Fruit fly (Drosophila melanogaster) whole organism, embryonic: ENCODE data around the gene CHOp24.

Source experiments
- Antp ChIP-seq: fragments of 200-800 bp; sonication (Bioruptor generic); optimal IDR thresholded peaks from 3 replicates; lab custom pipeline; 2016; ENCODE audit warnings: missing biosample characterization, missing genetic modification characterization
- Awh ChIP-seq: fragments of 200-800 bp; sonication (Bioruptor generic); IDR thresholded peaks from 2 replicates; pipeline ENCODE4, ENCODE4 v1.3.6; 2022; ENCODE audit warnings: missing biosample characterization, missing genetic modification characterization
- Bgb ChIP-seq: fragments of 200-800 bp; sonication (Bioruptor generic); IDR thresholded peaks from 2 replicates; pipeline ENCODE4 v1.3.6; 2022; ENCODE audit warnings: missing biosample characterization, missing genetic modification characterization; ENCODE audit not compliant: partially characterized antibody
- CG10274 ChIP-seq: fragments of 200-800 bp; sonication (Bioruptor generic); optimal IDR thresholded peaks from 3 replicates; lab custom pipeline; 2017; ENCODE audit warnings: missing biosample characterization, mild to moderate bottlenecking, missing genetic modification characterization
- CG10431 ChIP-seq: fragments of 200-800 bp; sonication (Bioruptor generic); optimal IDR thresholded peaks from 3 replicates; lab custom pipeline; 2018; ENCODE audit warnings: missing biosample characterization, mild to moderate bottlenecking, missing genetic modification characterization
- CG10543 ChIP-seq: fragments of 200-800 bp; sonication (Bioruptor generic); optimal IDR thresholded peaks from 3 replicates; lab custom pipeline; 2017; ENCODE audit warnings: missing biosample characterization, mild to moderate bottlenecking, missing genetic modification characterization, moderate library complexity
- CG11695 ChIP-seq: fragments of 200-800 bp; sonication (Bioruptor generic); IDR thresholded peaks from 3 replicates; pipeline ENCODE4 v1.3.6; 2022; ENCODE audit warnings: missing biosample characterization, missing genetic modification characterization
- CG12942 ChIP-seq: fragments of 200-800 bp; sonication (Bioruptor generic); optimal IDR thresholded peaks from 3 replicates; lab custom pipeline; 2016; ENCODE audit warnings: missing biosample characterization, missing genetic modification characterization
- CG13123 ChIP-seq: fragments of 200-800 bp; sonication (Bioruptor generic); optimal IDR thresholded peaks from 2 replicates; lab custom pipeline; 2016; ENCODE audit warnings: missing biosample characterization, missing genetic modification characterization
- CG14441 ChIP-seq: fragments of 200-800 bp; sonication (Bioruptor generic); IDR thresholded peaks from 2 replicates; pipeline ENCODE4 v1.3.6; 2022; ENCODE audit warnings: missing biosample characterization, missing genetic modification characterization
- CG14710 ChIP-seq: fragments of 200-800 bp; sonication (Bioruptor generic); optimal IDR thresholded peaks from 3 replicates; lab custom pipeline; 2019; ENCODE audit warnings: missing biosample characterization, mild to moderate bottlenecking, missing genetic modification characterization, moderate library complexity
- CG1602 ChIP-seq: fragments of 200-800 bp; sonication (Bioruptor generic); optimal IDR thresholded peaks from 3 replicates; lab custom pipeline; 2016; ENCODE audit warnings: missing biosample characterization, missing genetic modification characterization
- CG16779 ChIP-seq: fragments of 200-800 bp; sonication (Bioruptor generic); IDR thresholded peaks from 2 replicates; pipeline ENCODE4 v1.3.6; 2022; ENCODE audit warnings: missing biosample characterization, missing genetic modification characterization
- CG17612 ChIP-seq: fragments of 200-800 bp; sonication (Bioruptor generic); IDR thresholded peaks from 2 replicates; pipeline ENCODE4 v1.3.6; 2022; ENCODE audit warnings: missing biosample characterization, missing genetic modification characterization
- CG2889 ChIP-seq: fragments of 200-800 bp; sonication (Bioruptor generic); IDR thresholded peaks from 3 replicates; pipeline ENCODE4 v1.3.6; 2022; ENCODE audit warnings: missing biosample characterization, missing genetic modification characterization
- CG31224 ChIP-seq: fragments of 200-800 bp; sonication (Bioruptor generic); IDR thresholded peaks from 2 replicates; pipeline ENCODE4 v1.3.6; 2022; ENCODE audit warnings: missing biosample characterization, missing genetic modification characterization
- CG31365 ChIP-seq: fragments of 200-800 bp; sonication (Bioruptor generic); optimal IDR thresholded peaks from 2 replicates; lab custom pipeline; 2018; ENCODE audit warnings: missing biosample characterization, mild to moderate bottlenecking, missing genetic modification characterization
- CG32767 ChIP-seq: fragments of 200-800 bp; sonication (Bioruptor generic); IDR thresholded peaks from 2 replicates; pipeline ENCODE4 v1.3.6; 2022; ENCODE audit warnings: missing biosample characterization, missing genetic modification characterization
- CG6175 ChIP-seq: fragments of 200-800 bp; sonication (Bioruptor generic); IDR thresholded peaks from 3 replicates; pipeline ENCODE4 v1.3.6; 2022; ENCODE audit warnings: missing biosample characterization, missing genetic modification characterization
- CG7928 ChIP-seq: fragments of 200-800 bp; sonication (Bioruptor generic); optimal IDR thresholded peaks from 2 replicates; lab custom pipeline; 2017; ENCODE audit warnings: missing biosample characterization, mild to moderate bottlenecking, missing genetic modification characterization
- CG8281 ChIP-seq: fragments of 200-800 bp; sonication (Bioruptor generic); optimal IDR thresholded peaks from 2 replicates; lab custom pipeline; 2018; ENCODE audit warnings: missing biosample characterization, mild to moderate bottlenecking, missing genetic modification characterization, moderate library complexity
- CG8765 ChIP-seq: fragments of 200-800 bp; sonication (Bioruptor generic); IDR thresholded peaks from 2 replicates; pipeline ENCODE4 v1.3.6; 2022; ENCODE audit warnings: missing biosample characterization, missing genetic modification characterization
- CG9797 ChIP-seq: fragments of 200-800 bp; sonication (Bioruptor generic); optimal IDR thresholded peaks from 3 replicates; lab custom pipeline; 2018; ENCODE audit warnings: missing biosample characterization, mild to moderate bottlenecking, missing genetic modification characterization
- Dad ChIP-seq: fragments of 200-800 bp; sonication (Bioruptor generic); optimal IDR thresholded peaks from 3 replicates; lab custom pipeline; 2016; ENCODE audit warnings: missing biosample characterization, missing genetic modification characterization
- Doc2 ChIP-seq: fragments of 200-800 bp; sonication (Bioruptor generic); IDR thresholded peaks from 2 replicates; pipeline ENCODE4 v1.3.6; 2022; ENCODE audit warnings: missing biosample characterization, missing genetic modification characterization
- Drgx ChIP-seq: fragments of 200-800 bp; sonication (Bioruptor generic); IDR thresholded peaks from 2 replicates; pipeline ENCODE4 v1.3.6; 2022; ENCODE audit warnings: missing biosample characterization, missing genetic modification characterization
- Meics ChIP-seq: fragments of 200-800 bp; sonication (Bioruptor generic); optimal IDR thresholded peaks from 2 replicates; lab custom pipeline; 2017; ENCODE audit warnings: missing biosample characterization, mild to moderate bottlenecking, missing genetic modification characterization
- NC2β ChIP-seq: fragments of 200-800 bp; sonication (Bioruptor generic); optimal IDR thresholded peaks from 2 replicates; lab custom pipeline; 2016; ENCODE audit warnings: missing biosample characterization, missing genetic modification characterization
- Oaz ChIP-seq: fragments of 200-800 bp; sonication (Bioruptor generic); IDR thresholded peaks from 2 replicates; pipeline ENCODE4 v1.3.6; 2022; ENCODE audit warnings: missing biosample characterization, missing genetic modification characterization
- Opbp ChIP-seq: fragments of 200-800 bp; sonication (Bioruptor generic); IDR thresholded peaks from 3 replicates; pipeline ENCODE4 v1.3.6; 2022; ENCODE audit warnings: missing biosample characterization, missing genetic modification characterization; ENCODE audit not compliant: partially characterized antibody
- Ravus ChIP-seq: fragments of 200-800 bp; sonication (Bioruptor generic); IDR thresholded peaks from 2 replicates; pipeline ENCODE4 v1.3.6; 2022; ENCODE audit warnings: missing biosample characterization, missing genetic modification characterization
- Ssrp ChIP-seq: fragments of 200-800 bp; sonication (Bioruptor generic); optimal IDR thresholded peaks from 2 replicates; lab custom pipeline; 2018; ENCODE audit warnings: missing biosample characterization, mild to moderate bottlenecking, missing genetic modification characterization, moderate library complexity
- ash1 ChIP-seq: fragments of 200-800 bp; sonication (Bioruptor generic); optimal IDR thresholded peaks from 2 replicates; lab custom pipeline; 2018; ENCODE audit warnings: missing biosample characterization, mild to moderate bottlenecking, missing genetic modification characterization
- bowl ChIP-seq: fragments of 200-800 bp; sonication (Bioruptor generic); IDR thresholded peaks from 2 replicates; pipeline ENCODE4 v1.3.6; 2022; ENCODE audit warnings: missing biosample characterization, missing genetic modification characterization
- chinmo ChIP-seq: fragments of 200-800 bp; sonication (Bioruptor generic); IDR thresholded peaks from 4 replicates; pipeline ENCODE4 v1.3.6; 2022; ENCODE audit warnings: missing biosample characterization, missing genetic modification characterization; ENCODE audit not compliant: partially characterized antibody
- eve ChIP-seq, 2 experiments: fragments of >200 bp; optimal IDR thresholded peaks; 2 replicates each; lab custom pipeline; 2017; ENCODE audit warnings: missing biosample characterization in 2 of 2, missing genetic modification characterization in 2 of 2
- exex ChIP-seq: fragments of 200-800 bp; sonication (Bioruptor generic); optimal IDR thresholded peaks from 4 replicates; lab custom pipeline; 2018; ENCODE audit warnings: missing biosample characterization, mild to moderate bottlenecking, missing genetic modification characterization, moderate library complexity
- fru ChIP-seq: fragments of >200 bp; optimal IDR thresholded peaks from 2 replicates; lab custom pipeline; 2017
- gcm ChIP-seq: fragments of 200-800 bp; sonication (Bioruptor generic); optimal IDR thresholded peaks from 2 replicates; lab custom pipeline; 2019; ENCODE audit warnings: missing biosample characterization, mild to moderate bottlenecking, missing genetic modification characterization, moderate library complexity
- hkb ChIP-seq, 2 experiments: fragments of 200-800 bp in 1 of 2; fragments of >200 bp in 1 of 2; sonication (Bioruptor generic) in 1 of 2; IDR thresholded peaks in 1 of 2; optimal IDR thresholded peaks in 1 of 2; 2 replicates each; pipeline versions ENCODE4 v1.3.6 to Lab custom; 2017 to 2022; ENCODE audit warnings: missing biosample characterization in 1 of 2, missing genetic modification characterization in 1 of 2
- lilli ChIP-seq: fragments of 200-800 bp; sonication (Bioruptor generic); optimal IDR thresholded peaks from 3 replicates; lab custom pipeline; 2016; ENCODE audit warnings: missing biosample characterization, missing genetic modification characterization
- lmd ChIP-seq: fragments of 200-800 bp; sonication (Bioruptor generic); IDR thresholded peaks from 2 replicates; pipeline ENCODE4 v1.3.6; 2022; ENCODE audit warnings: missing biosample characterization, missing genetic modification characterization
- pzg ChIP-seq: fragments of 200-800 bp; sonication (Bioruptor generic); optimal IDR thresholded peaks from 3 replicates; lab custom pipeline; 2018; ENCODE audit warnings: missing biosample characterization, mild to moderate bottlenecking, missing genetic modification characterization, moderate library complexity
- row ChIP-seq: fragments of 200-800 bp; sonication (Bioruptor generic); IDR thresholded peaks from 3 replicates; pipeline ENCODE4 v1.3.6; 2022; ENCODE audit warnings: missing biosample characterization, missing genetic modification characterization
- salm ChIP-seq: fragments of 200-800 bp; sonication (Bioruptor generic); optimal IDR thresholded peaks from 2 replicates; lab custom pipeline; 2018; ENCODE audit warnings: missing biosample characterization, mild to moderate bottlenecking, missing genetic modification characterization
- sd ChIP-seq: fragments of 200-800 bp; sonication (Bioruptor generic); optimal IDR thresholded peaks from 3 replicates; lab custom pipeline; 2018; ENCODE audit warnings: missing biosample characterization, mild to moderate bottlenecking, missing genetic modification characterization, moderate library complexity
- slp2 ChIP-seq: fragments of 200-800 bp; sonication (Bioruptor generic); optimal IDR thresholded peaks from 2 replicates; lab custom pipeline; 2016; ENCODE audit warnings: missing biosample characterization, missing genetic modification characterization
- tgo ChIP-seq: fragments of 200-800 bp; sonication (Bioruptor generic); IDR thresholded peaks from 3 replicates; pipeline ENCODE4 v1.3.6; 2022; ENCODE audit warnings: missing biosample characterization, missing genetic modification characterization
- toy ChIP-seq: fragments of 200-800 bp; sonication (Bioruptor generic); IDR thresholded peaks from 2 replicates; pipeline ENCODE4 v1.3.6; 2022; ENCODE audit warnings: missing biosample characterization, missing genetic modification characterization
- vvl ChIP-seq: fragments of 200-800 bp; sonication (Bioruptor generic); IDR thresholded peaks from 2 replicates; pipeline ENCODE4 v1.3.6; 2022; ENCODE audit warnings: missing biosample characterization, missing genetic modification characterization
- wdn ChIP-seq: fragments of 200-800 bp; sonication (Bioruptor generic); IDR thresholded peaks from 2 replicates; pipeline ENCODE4 v1.3.6; 2022; ENCODE audit warnings: missing biosample characterization, missing genetic modification characterization
- z ChIP-seq: fragments of 200-800 bp; sonication (Bioruptor generic); IDR thresholded peaks from 3 replicates; pipeline ENCODE4 v1.3.6; 2022; ENCODE audit warnings: missing biosample characterization, missing genetic modification characterization

Gene CHOp24

DNA sequence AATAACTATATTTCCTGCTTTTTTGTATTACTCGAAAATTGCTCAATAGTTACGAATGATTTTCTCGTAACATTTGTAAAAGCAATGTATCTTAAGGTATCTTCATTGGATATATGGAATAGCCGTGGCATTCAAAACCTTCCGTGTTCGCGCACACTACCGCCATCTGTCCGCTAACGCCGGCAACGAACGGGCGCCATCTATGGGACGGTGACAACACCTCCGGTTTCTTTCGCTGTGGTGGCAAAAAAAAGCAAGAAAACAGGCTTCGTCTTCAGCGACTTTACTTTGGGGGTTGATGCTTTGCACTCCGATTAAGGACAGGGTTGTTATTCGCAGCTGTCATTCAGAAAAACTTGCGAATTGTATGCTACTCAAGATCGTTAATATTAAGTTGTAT, 33.6 kb upstream of the CHOp24 start (continued):
- TF ChIP-seq CG2889 (GFP tag; lab: Robert Waterston, UW) (0 out of 3 replicates have a peak, but pooled peaks have one; percentile 18), CG14441 (peak; percentile 61), CG6175 (GFP tag; lab: Robert Waterston, UW) (no peak), exex (tag; lab: Kevin White, UChicago) (no peak), NC2β (peak; percentile 71), CG17612 (GFP tag; lab: Robert Waterston, UW) (no peak), hkb (optimal IDR thresholded peaks at IDR 0.05; lab: Kevin White, UChicago) (no peak), hkb (GFP tag; IDR thresholded peaks at IDR 0.05; lab: Robert Waterston, UW) (no peak), Ravus (GFP tag; lab: Robert Waterston, UW) (no peak), CG8281 (tag; lab: Kevin White, UChicago) (peak; percentile 35), fru (lab: Kevin White, UChicago) (no peak), vvl (GFP tag; lab: Robert Waterston, UW) (peak; percentile 79), Dad (peak; percentile 28), toy (GFP tag; lab: Robert Waterston, UW) (0 out of 2 replicates have a peak, but pooled peaks have one; percentile 10), Antp (GFP tag; lab: Kevin White, UChicago) (peak; percentile 72), slp2 (GFP tag; lab: Kevin White, UChicago) (peak; percentile 4), bowl (GFP tag; lab: Robert Waterston, UW) (0 out of 2 replicates have a peak, but pooled peaks have one; percentile 14), CG1602 (GFP tag; lab: Kevin White, UChicago) (peak; percentile 54), CG14710 (tag; lab: Kevin White, UChicago) (peak; percentile 3), sd (tag; lab: Kevin White, UChicago) (no peak), row (GFP tag; lab: Robert Waterston, UW) (no peak), pzg (GFP tag; lab: Kevin White, UChicago) (no peak), wdn (GFP tag; lab: Robert Waterston, UW) (no peak), CG13123 (GFP tag; lab: Kevin White, UChicago) (no peak), lilli (GFP tag; lab: Kevin White, UChicago) (peak; percentile 12), z (no peak), Bgb (no peak), CG10543 (GFP tag; lab: Kevin White, UChicago) (peak; percentile 6), ash1 (GFP tag; lab: Kevin White, UChicago) (no peak), CG10431 (GFP tag; lab: Kevin White, UChicago) (peak; percentile 81), CG7928 (GFP tag; lab: Kevin White, UChicago) (no peak), Ssrp (tag; lab: Kevin White, UChicago) (peak; percentile 41), eve (GFP tag; optimal IDR thresholded peaks at IDR 0.05; lab: Kevin White, UChicago) (peak in 1 of 2 experiments; percentile 15), salm (tag; lab: Kevin White, UChicago) (no peak), CG31365 (tag; lab: Kevin White, UChicago) (no peak), CG31224 (GFP tag; lab: Robert Waterston, UW) (no peak), Meics (GFP tag; lab: Kevin White, UChicago) (peak; percentile 34), lmd (peak; percentile 47), chinmo (GFP tag; lab: Robert Waterston, UW) (no peak), CG16779 (GFP tag; lab: Robert Waterston, UW) (no peak), CG12942 (GFP tag; lab: Kevin White, UChicago) (no peak), Oaz (GFP tag; lab: Robert Waterston, UW) (peak; percentile 8; the same call in 1 of the 2 replicates), Awh (GFP tag; lab: Robert Waterston, UW) (peak; percentile 77), gcm (GFP tag; lab: Kevin White, UChicago) (peak; percentile 10), tgo (GFP tag; lab: Robert Waterston, UW) (peak; percentile 45; the same call in 2 of the 3 replicates), CG9797 (GFP tag; lab: Kevin White, UChicago) (no peak), Drgx (GFP tag; lab: Robert Waterston, UW) (no peak), CG10274 (GFP tag; lab: Kevin White, UChicago) (no peak), CG32767 (GFP tag; lab: Robert Waterston, UW) (no peak), CG11695 (GFP tag; lab: Robert Waterston, UW) (0 out of 3 replicates have a peak, but pooled peaks have one; percentile 34), Opbp (GFP tag; lab: Robert Waterston, UW) (peak; percentile 55), Doc2 (GFP tag; lab: Robert Waterston, UW) (no peak), CG8765 (GFP tag; lab: Robert Waterston, UW) (no peak)
